Fruit fly (Drosophila melanogaster): Measurements from ENCODE around the gene CG5359.

Gene CG5359

DNA sequence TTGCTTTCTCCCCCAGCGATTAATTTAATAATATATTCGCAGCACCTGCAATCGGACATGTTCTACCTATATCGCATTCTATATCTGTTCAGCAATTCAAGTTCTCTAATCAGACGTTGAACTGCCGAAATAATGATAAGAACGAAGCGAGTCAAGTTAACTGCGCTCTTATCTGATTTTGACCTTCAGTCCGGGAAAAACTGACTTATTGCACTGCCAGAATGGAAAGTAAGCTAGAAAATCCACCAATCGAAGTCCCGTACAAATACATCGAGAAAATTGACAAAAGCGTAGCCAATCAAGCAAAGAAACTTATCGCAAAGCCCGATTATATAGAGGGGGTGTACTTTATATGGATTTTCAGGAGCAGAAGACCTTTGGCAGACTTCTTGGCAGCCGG, 32.8 kb downstream of the CG5359 start:
- TF ChIP-seq psq (optimal IDR thresholded peaks at IDR 0.05) (no peak), h (optimal IDR thresholded peaks at IDR 0.05) (no peak), ttk (optimal IDR thresholded peaks at IDR 0.05) (no peak), Sin3A (optimal IDR thresholded peaks at IDR 0.05) (no peak), insv (optimal IDR thresholded peaks at IDR 0.05) (no peak), Myc (optimal IDR thresholded peaks at IDR 0.05) (no peak)

DNA sequence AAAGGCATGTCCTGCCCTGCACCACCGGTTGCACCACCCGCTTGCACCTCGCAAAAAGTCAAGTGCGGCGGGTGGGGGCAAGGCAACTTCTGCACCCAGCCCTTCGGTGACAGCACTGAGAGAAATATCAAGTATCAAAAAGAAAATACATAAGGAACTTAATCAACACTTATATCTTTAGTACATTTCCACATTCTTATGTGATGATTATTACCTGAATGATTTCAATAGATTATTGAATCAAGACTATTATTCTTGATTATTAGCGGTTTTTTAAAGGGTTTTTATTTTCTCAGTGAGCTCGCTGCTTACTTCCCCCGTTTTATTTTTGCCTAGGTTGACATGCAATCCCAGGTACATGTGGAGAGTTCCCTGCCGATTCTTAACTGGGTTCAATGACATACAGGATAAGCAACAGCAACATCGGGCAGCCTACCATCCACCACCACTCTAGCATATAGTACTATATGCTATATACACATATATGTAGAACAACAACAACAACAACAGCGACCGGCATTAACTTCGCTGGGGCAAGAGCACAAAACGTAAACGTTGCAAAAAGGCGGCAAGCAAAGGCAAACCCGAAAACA, 34.9 kb downstream of the CG5359 start:
- no peak for TF ChIP-seq insv (optimal IDR thresholded peaks at IDR 0.05)
- TF ChIP-seq Myc (optimal IDR thresholded peaks at IDR 0.05): no peak
- TF ChIP-seq Sin3A (optimal IDR thresholded peaks at IDR 0.05): no peak
- TF ChIP-seq h (optimal IDR thresholded peaks at IDR 0.05): no peak
- TF ChIP-seq psq (optimal IDR thresholded peaks at IDR 0.05): no peak
- TF ChIP-seq ttk (optimal IDR thresholded peaks at IDR 0.05): no peak

DNA sequence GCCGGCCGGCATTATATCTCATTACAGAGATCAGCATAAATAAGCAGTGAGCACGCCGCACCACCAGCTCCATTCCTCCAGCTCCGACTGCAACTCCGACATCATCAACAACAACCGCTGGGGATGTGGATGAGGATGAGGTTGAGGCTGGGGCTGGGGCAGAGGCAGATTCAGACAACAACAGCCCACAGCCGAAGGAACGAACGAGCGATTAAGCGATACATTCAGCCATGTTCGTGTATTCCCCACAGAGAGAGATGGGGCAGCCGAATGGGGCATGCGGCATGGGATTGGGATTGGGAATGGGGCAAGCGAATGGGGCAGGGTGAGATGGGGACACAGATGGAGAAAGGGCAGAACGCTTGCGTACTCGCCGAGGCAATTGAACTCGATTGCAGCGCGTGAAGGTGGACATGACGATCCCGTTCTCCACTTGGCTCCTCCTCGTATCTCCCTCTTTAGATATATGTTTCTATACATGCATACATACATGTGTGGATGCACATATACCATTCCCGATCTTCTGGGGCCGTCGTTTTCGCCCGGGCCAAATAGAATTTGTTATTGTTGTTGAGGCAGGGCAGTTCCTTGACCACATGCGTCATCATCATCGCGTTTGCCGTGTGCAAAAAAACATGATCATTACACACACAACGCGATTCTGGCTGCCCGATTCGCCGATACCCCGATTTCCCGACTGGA, 36.3 kb downstream of the CG5359 start:
- TF ChIP-seq Myc (optimal IDR thresholded peaks at IDR 0.05) (no peak), Sin3A (optimal IDR thresholded peaks at IDR 0.05) (no peak), ttk (optimal IDR thresholded peaks at IDR 0.05) (no peak), psq (optimal IDR thresholded peaks at IDR 0.05) (no peak), insv (optimal IDR thresholded peaks at IDR 0.05) (no peak), h (optimal IDR thresholded peaks at IDR 0.05) (no peak)

DNA sequence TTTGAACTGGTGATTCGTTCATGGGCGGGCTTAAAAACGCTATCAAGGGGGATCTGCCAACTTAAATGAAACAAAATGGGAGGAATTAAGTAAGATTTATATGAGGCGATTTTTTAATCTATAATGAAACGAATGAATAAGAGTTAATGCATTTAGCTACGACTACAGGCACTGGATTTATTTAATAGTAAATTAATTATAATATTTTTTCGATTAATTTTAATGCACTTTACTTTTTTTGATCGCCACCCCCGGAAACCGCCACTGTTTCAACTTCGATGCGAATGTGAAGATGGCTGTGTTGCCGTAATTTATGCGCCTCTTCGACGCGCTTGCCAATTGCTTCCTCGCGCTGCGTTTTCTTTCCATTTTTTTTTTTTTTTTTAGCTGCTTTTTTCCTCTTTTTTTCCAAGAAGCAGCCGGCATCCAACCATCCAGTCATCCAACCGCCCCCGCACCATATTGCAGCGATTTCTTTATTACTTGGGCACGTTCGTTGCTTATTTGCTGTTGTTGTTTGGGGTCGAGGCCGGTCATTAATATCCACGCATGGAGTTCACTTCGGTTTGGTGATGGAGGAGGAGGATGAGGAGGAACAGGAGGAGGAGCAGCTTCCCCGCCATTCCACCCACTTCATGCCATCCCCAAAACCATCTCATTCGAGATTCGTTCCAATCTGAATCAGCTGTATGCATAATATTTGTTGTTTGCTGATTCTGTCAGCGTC, 37.7 kb downstream of the CG5359 start:
- TF ChIP-seq ttk (optimal IDR thresholded peaks at IDR 0.05) (no peak), Sin3A (optimal IDR thresholded peaks at IDR 0.05) (no peak), psq (optimal IDR thresholded peaks at IDR 0.05) (no peak), insv (optimal IDR thresholded peaks at IDR 0.05) (no peak), Myc (optimal IDR thresholded peaks at IDR 0.05) (no peak), h (optimal IDR thresholded peaks at IDR 0.05) (no peak)

DNA sequence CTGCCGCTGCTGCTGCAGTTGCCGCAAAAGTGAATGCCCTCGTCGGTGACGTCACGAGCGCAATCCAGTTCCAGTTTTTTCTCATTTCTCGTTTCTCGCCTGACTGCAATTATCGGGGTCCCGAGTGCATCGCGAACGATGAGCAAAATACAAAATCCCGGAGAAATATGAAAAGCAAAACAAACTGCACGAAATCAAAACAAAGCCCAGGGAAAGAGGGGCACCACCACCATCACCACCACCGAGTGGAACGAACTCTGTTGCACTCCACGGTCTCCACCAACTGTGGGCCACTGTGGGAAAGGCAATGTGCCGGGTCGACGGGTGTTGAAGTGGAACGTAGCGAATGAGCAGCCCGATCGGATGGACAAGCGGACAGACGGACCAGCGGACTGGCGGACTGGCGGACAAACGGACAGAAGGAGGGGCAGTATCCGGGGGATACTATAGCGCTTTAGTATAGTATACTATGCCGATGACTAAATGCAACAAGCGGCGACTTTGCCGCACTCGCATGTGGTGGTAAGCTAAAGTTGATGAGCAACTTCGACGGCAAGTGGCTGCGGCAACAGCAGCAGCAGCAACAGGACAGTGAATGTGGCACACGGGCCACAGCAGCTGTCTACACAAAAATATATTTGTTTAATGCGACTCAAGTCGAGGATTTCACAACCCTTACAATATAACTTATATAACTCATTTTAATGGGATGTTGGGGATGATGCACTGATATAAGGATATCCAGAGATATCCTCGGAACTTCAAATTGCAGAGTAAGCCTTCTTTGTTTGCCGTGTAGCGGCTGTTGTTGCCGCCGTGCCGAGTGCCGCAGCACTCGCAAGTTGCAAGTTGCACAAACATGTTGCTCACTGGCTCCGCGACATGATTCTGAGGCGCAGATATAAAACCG, 39.7 kb downstream of the CG5359 start:
- TF ChIP-seq Sin3A (optimal IDR thresholded peaks at IDR 0.05) (no peak), ttk (optimal IDR thresholded peaks at IDR 0.05) (no peak), insv (optimal IDR thresholded peaks at IDR 0.05) (no peak), Myc (optimal IDR thresholded peaks at IDR 0.05) (no peak), psq (optimal IDR thresholded peaks at IDR 0.05) (no peak), h (optimal IDR thresholded peaks at IDR 0.05) (no peak)

DNA sequence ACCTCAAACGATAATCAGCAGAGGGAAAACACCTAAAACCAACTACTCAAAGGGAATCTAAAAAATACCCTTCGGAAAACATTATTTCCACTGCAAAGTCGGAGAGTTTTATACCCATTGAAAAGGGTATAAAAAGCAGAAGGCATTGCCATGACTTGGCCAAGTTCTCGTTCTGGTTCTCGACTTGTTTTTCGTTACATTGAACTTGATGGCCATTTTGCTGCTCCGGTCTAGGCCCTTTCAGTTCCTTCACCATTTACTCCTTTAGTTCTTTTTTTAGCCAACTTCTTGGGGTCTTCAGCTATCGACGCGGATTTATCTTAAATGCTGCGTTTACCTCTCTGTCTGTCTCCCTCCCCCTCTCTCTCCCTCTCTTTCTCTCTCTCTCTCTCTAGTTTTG, 41.2 kb downstream of the CG5359 start:
- no peak for TF ChIP-seq insv (optimal IDR thresholded peaks at IDR 0.05)
- no peak for TF ChIP-seq Myc (optimal IDR thresholded peaks at IDR 0.05)
- TF ChIP-seq h (optimal IDR thresholded peaks at IDR 0.05): no peak
- TF ChIP-seq psq (optimal IDR thresholded peaks at IDR 0.05): no peak
- TF ChIP-seq Sin3A (optimal IDR thresholded peaks at IDR 0.05): no peak
- TF ChIP-seq ttk (optimal IDR thresholded peaks at IDR 0.05): no peak

DNA sequence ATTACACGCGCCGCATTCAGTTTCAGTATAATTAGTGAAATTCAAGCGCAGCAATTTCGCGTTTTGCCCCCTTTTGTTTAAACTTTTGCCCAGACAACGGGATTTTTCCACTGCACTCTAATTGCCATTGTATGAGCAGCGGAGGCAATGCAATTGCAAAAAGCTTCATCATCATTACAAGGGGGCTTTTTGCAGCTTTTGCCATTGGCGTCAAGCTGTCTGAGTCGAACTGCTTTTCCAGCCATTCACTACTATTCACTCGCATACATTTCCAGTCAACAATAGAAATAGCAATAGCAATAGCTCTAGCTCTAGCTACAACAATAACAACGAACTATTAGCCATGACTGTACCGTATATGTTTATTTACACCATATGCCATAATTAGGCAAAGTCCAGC, 43.9 kb downstream of the CG5359 start:
- TF ChIP-seq h (optimal IDR thresholded peaks at IDR 0.05) (no peak), Sin3A (optimal IDR thresholded peaks at IDR 0.05) (no peak), Myc (optimal IDR thresholded peaks at IDR 0.05) (no peak), psq (optimal IDR thresholded peaks at IDR 0.05) (no peak), ttk (optimal IDR thresholded peaks at IDR 0.05) (no peak), insv (optimal IDR thresholded peaks at IDR 0.05) (no peak)

DNA sequence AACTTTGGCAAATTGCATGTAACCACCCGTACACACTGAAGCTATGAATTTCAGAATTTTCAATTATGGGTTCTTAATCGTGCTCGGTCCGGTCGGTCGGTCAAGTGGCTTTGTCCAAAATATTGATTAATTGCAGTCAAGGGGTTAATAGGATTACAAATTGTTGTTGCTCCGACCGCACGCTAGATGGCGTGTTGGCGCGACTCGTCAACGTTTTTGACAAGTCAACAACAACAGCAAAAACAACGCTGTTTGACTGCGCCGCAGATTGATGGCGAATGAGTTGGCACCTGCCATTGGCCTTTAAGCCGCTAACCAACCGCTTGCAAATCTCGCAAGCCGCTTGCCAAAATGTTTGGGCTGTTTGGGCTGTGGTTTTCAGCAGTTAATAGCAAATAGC, 44.4 kb downstream of the CG5359 start:
- TF ChIP-seq Sin3A (optimal IDR thresholded peaks at IDR 0.05) (no peak), h (optimal IDR thresholded peaks at IDR 0.05) (no peak), Myc (optimal IDR thresholded peaks at IDR 0.05) (no peak), ttk (optimal IDR thresholded peaks at IDR 0.05) (no peak), psq (optimal IDR thresholded peaks at IDR 0.05) (no peak), insv (optimal IDR thresholded peaks at IDR 0.05) (no peak)

DNA sequence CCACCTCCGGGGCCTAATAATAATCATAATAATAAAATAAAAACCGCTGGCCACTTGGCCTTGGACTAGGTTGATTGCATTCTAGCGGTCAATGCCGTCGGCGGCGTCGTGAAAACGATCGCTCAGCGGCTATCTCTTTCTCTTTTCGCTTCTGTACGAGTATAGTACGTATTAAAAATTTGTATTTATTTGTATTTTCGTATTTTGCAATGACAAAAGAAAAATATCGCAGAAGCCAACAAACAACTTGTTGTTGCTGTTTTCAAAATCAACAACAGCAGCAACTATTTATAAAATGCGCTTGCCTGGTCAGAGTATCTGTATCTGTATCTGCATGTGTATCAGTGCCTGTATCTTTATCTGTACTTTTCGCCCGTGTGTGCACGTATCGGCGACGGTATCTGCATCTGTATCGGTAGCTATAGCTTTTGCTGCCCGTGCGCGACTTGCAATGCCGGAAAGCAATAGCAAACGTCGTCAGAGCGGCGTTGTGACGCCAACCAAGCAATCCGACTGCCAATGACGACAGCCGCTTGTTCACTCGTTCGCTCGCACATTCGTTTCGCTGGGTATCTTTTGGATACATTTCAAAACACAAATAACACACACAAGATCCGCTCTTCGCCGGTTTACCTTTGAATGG, 46.3 kb downstream of the CG5359 start:
- TF ChIP-seq psq (optimal IDR thresholded peaks at IDR 0.05) (no peak), h (optimal IDR thresholded peaks at IDR 0.05) (no peak), Sin3A (optimal IDR thresholded peaks at IDR 0.05) (no peak), Myc (optimal IDR thresholded peaks at IDR 0.05) (no peak), ttk (optimal IDR thresholded peaks at IDR 0.05) (no peak), insv (optimal IDR thresholded peaks at IDR 0.05) (no peak)

DNA sequence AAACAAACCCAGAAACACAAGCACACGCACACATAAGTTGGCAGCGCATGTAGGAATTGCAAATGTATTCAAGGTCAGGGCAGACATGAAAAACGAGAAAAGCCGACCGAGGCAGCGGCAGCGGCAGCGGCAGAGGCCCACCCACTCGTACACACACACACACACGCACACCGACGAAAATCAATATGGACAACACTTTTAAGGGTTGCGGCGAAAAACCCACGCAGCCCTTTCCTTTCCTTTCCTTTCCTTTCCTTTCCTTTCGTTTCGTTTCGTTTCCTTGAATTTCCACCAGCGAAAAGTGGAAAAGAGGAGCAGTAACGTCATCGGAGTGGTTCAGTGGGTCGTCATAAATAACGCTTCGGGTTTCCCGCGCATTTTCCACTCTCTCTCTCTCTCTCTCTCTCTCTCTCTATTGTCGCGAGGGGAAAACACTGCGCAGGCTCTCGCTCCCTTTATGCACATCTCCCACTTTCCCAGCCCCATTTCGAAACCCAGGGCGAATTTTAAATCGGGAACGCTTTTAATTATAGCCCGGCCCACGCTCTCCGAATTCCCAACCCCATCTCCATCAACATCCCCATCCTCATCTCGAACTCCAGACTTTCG, 48.3 kb downstream of the CG5359 start:
- TF ChIP-seq Sin3A (optimal IDR thresholded peaks at IDR 0.05) (no peak), ttk (optimal IDR thresholded peaks at IDR 0.05) (no peak), insv (optimal IDR thresholded peaks at IDR 0.05) (no peak), h (optimal IDR thresholded peaks at IDR 0.05) (no peak), Myc (optimal IDR thresholded peaks at IDR 0.05) (no peak), psq (optimal IDR thresholded peaks at IDR 0.05) (no peak)

DNA sequence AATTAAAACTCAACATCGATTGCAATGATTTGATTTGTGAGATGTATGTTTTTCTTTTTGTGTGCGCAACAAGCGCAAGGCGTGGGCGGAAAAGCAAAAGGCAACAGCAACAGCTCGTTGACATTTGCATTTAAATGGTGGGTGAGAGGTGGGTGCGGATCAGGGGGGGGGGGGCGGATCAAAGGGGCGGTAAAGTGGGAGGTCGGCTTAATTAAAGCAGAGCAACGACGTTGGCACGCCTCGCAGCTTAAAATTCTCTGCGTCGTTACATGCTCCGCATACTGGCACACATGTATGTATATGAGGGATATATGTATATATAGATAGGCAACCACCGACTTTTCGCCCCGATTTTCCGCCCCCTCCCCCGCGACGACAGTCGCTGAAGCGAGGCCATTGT, 49.4 kb downstream of the CG5359 start:
- TF ChIP-seq insv (optimal IDR thresholded peaks at IDR 0.05) (no peak), psq (optimal IDR thresholded peaks at IDR 0.05) (no peak), ttk (optimal IDR thresholded peaks at IDR 0.05) (no peak), Myc (optimal IDR thresholded peaks at IDR 0.05) (no peak), h (optimal IDR thresholded peaks at IDR 0.05) (no peak), Sin3A (optimal IDR thresholded peaks at IDR 0.05) (no peak)
